Worm (Caenorhabditis elegans): ENCODE data around the gene klc-1.

Gene klc-1

DNA sequence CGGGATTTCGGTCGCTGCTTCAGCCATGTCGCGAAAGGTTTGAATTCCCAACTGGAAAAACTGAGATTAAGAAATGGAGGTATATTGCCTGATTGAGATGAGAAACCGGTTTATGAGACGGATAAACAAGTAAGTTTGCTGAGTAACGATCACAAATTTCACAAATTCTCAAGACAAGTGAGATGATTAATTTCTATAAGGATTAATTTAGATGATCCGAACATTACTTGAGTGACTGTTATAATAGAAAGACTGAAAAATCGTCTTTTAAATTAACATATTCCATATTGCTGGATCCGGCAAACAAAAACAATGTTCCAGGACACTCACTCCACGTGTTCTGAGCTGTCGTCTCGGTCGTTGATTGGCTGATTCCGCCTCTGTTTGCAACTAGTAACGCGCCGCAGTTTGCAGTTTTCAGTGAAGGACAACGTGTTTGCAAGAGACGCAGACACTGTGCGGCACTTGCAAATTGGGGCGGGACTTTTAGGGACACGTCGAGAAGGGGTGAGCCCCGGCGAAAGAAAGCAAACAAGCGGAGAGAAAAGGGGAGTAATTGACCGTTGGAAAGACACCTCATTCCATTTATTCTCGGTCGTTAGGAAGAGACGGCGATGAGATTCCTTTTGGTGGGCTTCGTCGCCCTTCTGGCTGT lies 35.4 kb downstream of the klc-1 start, which contains the start of the genes imp-2 and enpl-1 (continued):
- TF ChIP-seq dpff-1 (tag; optimal IDR thresholded peaks at IDR 0.05) (no peak), zfh-2 (GFP tag; conservative IDR thresholded peaks at IDR 0.05) (peak; percentile 97), ets-4 (GFP tag; optimal IDR thresholded peaks at IDR 0.05) (peak; percentile 80), nfyb-1 (GFP tag; IDR thresholded peaks at IDR 0.05) (peak; percentile 100), hrde-1 (tag; optimal IDR thresholded peaks at IDR 0.05; ENCODE audit: borderline replicate concordance) (no peak), ztf-25 (GFP tag; IDR thresholded peaks at IDR 0.05) (0 out of 2 replicates have a peak, but pooled peaks have one; percentile 30), C06A6.2 (GFP tag; conservative IDR thresholded peaks at IDR 0.05) (peak; percentile 80), egl-44 (GFP tag; IDR thresholded peaks at IDR 0.05) (peak; percentile 55; the same call in 1 of the 2 replicates), xnd-1 (tag; optimal IDR thresholded peaks at IDR 0.05) (no peak), K12H6.12 (tag; optimal IDR thresholded peaks at IDR 0.05) (peak; percentile 86), lag-1 (GFP tag; IDR thresholded peaks at IDR 0.05) (no peak), F23B12.7 (tag; optimal IDR thresholded peaks at IDR 0.05; ENCODE audit: insufficient read depth) (peak; percentile 21), die-1 (tag; optimal IDR thresholded peaks at IDR 0.05) (peak; percentile 12), snpc-1.3 (tag; optimal IDR thresholded peaks at IDR 0.05; ENCODE audit: insufficient read depth) (peak; percentile 3), ztf-26 (tag; optimal IDR thresholded peaks at IDR 0.05) (peak; percentile 37), F55B11.4 (tag; optimal IDR thresholded peaks at IDR 0.05; ENCODE audit: borderline replicate concordance, insufficient read depth) (no peak), snpc-3.4 (tag; optimal IDR thresholded peaks at IDR 0.05) (no peak), Y53F4B.3 (GFP tag; IDR thresholded peaks at IDR 0.05) (no peak), lin-26 (GFP tag; IDR thresholded peaks at IDR 0.05) (peak; percentile 66; the same call in 1 of the 2 replicates), repo-1 (tag; optimal IDR thresholded peaks at IDR 0.05) (no peak), nfya-2 (GFP tag; IDR thresholded peaks at IDR 0.05) (no peak), lin-54 (GFP tag; optimal IDR thresholded peaks at IDR 0.05) (peak; percentile 82), snpc-4 (GFP tag; optimal IDR thresholded peaks at IDR 0.05) (no peak), snpc-4 (tag; optimal IDR thresholded peaks at IDR 0.05) (peak in 3 of 4 experiments; percentile 68 to 78 (median 71)), let-526 (GFP tag; IDR thresholded peaks at IDR 0.05) (peak; percentile 40; the same call in 1 of the 2 replicates), mcd-1 (GFP tag; IDR thresholded peaks at IDR 0.05) (peak; percentile 82), gei-17 (GFP tag; optimal IDR thresholded peaks at IDR 0.05) (peak; percentile 46), ama-1 (optimal IDR thresholded peaks at IDR 0.05) (no peak), ama-1 (GFP tag; optimal IDR thresholded peaks at IDR 0.05) (peak in 1 of 2 experiments; percentile 41), him-1 (tag; optimal IDR thresholded peaks at IDR 0.05) (no peak), ceh-79 (tag; optimal IDR thresholded peaks at IDR 0.05) (no peak), ccch-3 (GFP tag; optimal IDR thresholded peaks at IDR 0.05) (no peak), Y95B8A.8 (GFP tag; IDR thresholded peaks at IDR 0.05) (0 out of 2 replicates have a peak, but pooled peaks have one; percentile 20), akir-1 (GFP tag; optimal IDR thresholded peaks at IDR 0.05) (peak; percentile 37), F49E8.2 (tag; optimal IDR thresholded peaks at IDR 0.05; ENCODE audit: insufficient read depth) (peak; percentile 34), lir-1 (GFP tag; conservative IDR thresholded peaks at IDR 0.05) (peak; percentile 58; the same call in 1 of the 2 replicates), aptf-2 (GFP tag; conservative IDR thresholded peaks at IDR 0.05) (no peak), snpc-1.1 (tag; optimal IDR thresholded peaks at IDR 0.05; ENCODE audit: insufficient read depth) (no peak), Y67H2A.10 (GFP tag; conservative IDR thresholded peaks at IDR 0.05) (0 out of 2 replicates have a peak, but pooled peaks have one; percentile 48), ztf-3 (GFP tag; optimal IDR thresholded peaks at IDR 0.05) (no peak), hlh-26 (GFP tag; conservative IDR thresholded peaks at IDR 0.05) (no peak), mes-4 (tag; optimal IDR thresholded peaks at IDR 0.05) (no peak), nhr-120 (GFP tag; IDR thresholded peaks at IDR 0.05) (no peak), madf-3 (GFP tag; IDR thresholded peaks at IDR 0.05) (peak; percentile 72; the same call in 1 of the 2 replicates), ztf-18 (tag; optimal IDR thresholded peaks at IDR 0.05) (peak; percentile 76), atf-7 (tag; optimal IDR thresholded peaks at IDR 0.05) (peak; percentile 63)
